Fruit fly (Drosophila melanogaster) whole organism, embryonic: ENCODE data around the gene ND-24.
A peak's percentile ranks its signal among the peaks of the same experiment; 100 is the strongest.

Source experiments
- CG10209 ChIP-seq: fragments of 200-800 bp; sonication (Bioruptor generic); optimal IDR thresholded peaks from 3 replicates; lab custom pipeline; 2017; ENCODE audit warnings: missing biosample characterization, mild to moderate bottlenecking, missing genetic modification characterization, missing genetic modification reagents
- CG10565 ChIP-seq: fragments of 200-800 bp; sonication (Bioruptor generic); optimal IDR thresholded peaks from 3 replicates; lab custom pipeline; 2016; ENCODE audit warnings: missing biosample characterization, mild to moderate bottlenecking, missing genetic modification characterization
- CG10654 ChIP-seq: fragments of 200-800 bp; sonication (Bioruptor generic); optimal IDR thresholded peaks from 2 replicates; lab custom pipeline; 2016; ENCODE audit warnings: missing biosample characterization, missing genetic modification characterization
- CG11504 ChIP-seq: fragments of 200-800 bp; sonication (Bioruptor generic); optimal IDR thresholded peaks from 3 replicates; lab custom pipeline; 2019; ENCODE audit warnings: missing biosample characterization, mild to moderate bottlenecking, missing genetic modification characterization, moderate library complexity
- CG13775 ChIP-seq: fragments of 200-800 bp; sonication (Bioruptor generic); optimal IDR thresholded peaks from 3 replicates; lab custom pipeline; 2017; ENCODE audit warnings: missing biosample characterization, mild to moderate bottlenecking, missing genetic modification characterization
- CG15269 ChIP-seq: fragments of 200-800 bp; sonication (Bioruptor generic); optimal IDR thresholded peaks from 2 replicates; lab custom pipeline; 2018; ENCODE audit warnings: missing biosample characterization, mild to moderate bottlenecking, missing genetic modification characterization, moderate library complexity
- CG16779 ChIP-seq: fragments of 200-800 bp; sonication (Bioruptor generic); IDR thresholded peaks from 2 replicates; pipeline ENCODE4 v1.3.6; 2022; ENCODE audit warnings: missing biosample characterization, missing genetic modification characterization
- CG17186 ChIP-seq: fragments of 200-800 bp; sonication (Bioruptor generic); optimal IDR thresholded peaks from 3 replicates; lab custom pipeline; 2017; ENCODE audit warnings: missing biosample characterization, missing genetic modification reagents, missing genetic modification characterization
- CG17361 ChIP-seq: fragments of 200-800 bp; sonication (Bioruptor generic); IDR thresholded peaks from 3 replicates; pipeline ENCODE4 v1.3.6; 2022; ENCODE audit warnings: missing biosample characterization, missing genetic modification characterization
- CG17385 ChIP-seq: fragments of 200-800 bp; sonication (Bioruptor generic); optimal IDR thresholded peaks from 3 replicates; lab custom pipeline; 2018; ENCODE audit warnings: missing biosample characterization, mild to moderate bottlenecking, missing genetic modification characterization
- CG17612 ChIP-seq: fragments of 200-800 bp; sonication (Bioruptor generic); IDR thresholded peaks from 2 replicates; pipeline ENCODE4 v1.3.6; 2022; ENCODE audit warnings: missing biosample characterization, missing genetic modification characterization
- CG17802 ChIP-seq: fragments of 200-800 bp; sonication (Bioruptor generic); optimal IDR thresholded peaks from 2 replicates; lab custom pipeline; 2018; ENCODE audit warnings: missing biosample characterization, mild to moderate bottlenecking, missing genetic modification characterization, moderate library complexity
- CG2199 ChIP-seq: fragments of 200-800 bp; sonication (Bioruptor generic); IDR thresholded peaks from 3 replicates; pipeline ENCODE4 v1.3.6; 2022; ENCODE audit warnings: missing biosample characterization, missing genetic modification characterization
- CG2712 ChIP-seq: fragments of 200-800 bp; optimal IDR thresholded peaks from 3 replicates; lab custom pipeline; 2019; ENCODE audit warnings: missing biosample characterization, mild to moderate bottlenecking, missing genetic modification characterization, moderate library complexity
- CG4282 ChIP-seq: fragments of 200-800 bp; sonication (Bioruptor generic); optimal IDR thresholded peaks from 2 replicates; lab custom pipeline; 2016; ENCODE audit warnings: missing biosample characterization, missing genetic modification characterization
- CG7839 ChIP-seq: fragments of 200-800 bp; sonication (Bioruptor generic); optimal IDR thresholded peaks from 3 replicates; lab custom pipeline; 2018; ENCODE audit warnings: missing biosample characterization, mild to moderate bottlenecking, missing genetic modification characterization, moderate library complexity
- CG8478 ChIP-seq: fragments of >200 bp; optimal IDR thresholded peaks from 2 replicates; lab custom pipeline; 2018
- Dref ChIP-seq: fragments of 200-800 bp; sonication (Bioruptor generic); IDR thresholded peaks from 2 replicates; pipeline ENCODE4 v1.3.6; 2022; ENCODE audit warnings: missing biosample characterization, missing genetic modification characterization
- Drgx ChIP-seq: fragments of 200-800 bp; sonication (Bioruptor generic); IDR thresholded peaks from 2 replicates; pipeline ENCODE4 v1.3.6; 2022; ENCODE audit warnings: missing biosample characterization, missing genetic modification characterization
- Ets65A ChIP-seq: fragments of 200-800 bp; sonication (Bioruptor generic); peaks from one replicate; lab custom pipeline; 2016; ENCODE audit warnings: missing biosample characterization, missing genetic modification characterization
- Fer2 ChIP-seq: fragments of 200-800 bp; sonication (Bioruptor generic); optimal IDR thresholded peaks from 2 replicates; lab custom pipeline; 2018; ENCODE audit warnings: missing biosample characterization, mild to moderate bottlenecking, missing genetic modification characterization, moderate library complexity
- Fer3 ChIP-seq: fragments of 200-800 bp; sonication (Bioruptor generic); optimal IDR thresholded peaks from 2 replicates; lab custom pipeline; 2018; ENCODE audit warnings: missing biosample characterization, mild to moderate bottlenecking, missing genetic modification characterization, moderate library complexity
- Hr51 ChIP-seq, 2 experiments: fragments of 200-800 bp; sonication (Bioruptor generic); optimal IDR thresholded peaks; 2 replicates in 1 of 2; 3 replicates in 1 of 2; lab custom pipeline; 2016 to 2018; ENCODE audit warnings: missing biosample characterization in 2 of 2, missing genetic modification characterization in 2 of 2, mild to moderate bottlenecking in 1 of 2, moderate library complexity in 1 of 2
- MBD-R2 ChIP-seq: fragments of 200-800 bp; sonication (Bioruptor generic); IDR thresholded peaks from 2 replicates; pipeline ENCODE4 v1.3.6; 2022; ENCODE audit warnings: missing biosample characterization, missing genetic modification characterization
- NFAT ChIP-seq: fragments of 200-800 bp; sonication (Bioruptor generic); IDR thresholded peaks from 2 replicates; pipeline ENCODE4 v1.3.6; 2022; ENCODE audit warnings: missing biosample characterization, missing genetic modification characterization
- NK7.1 ChIP-seq: fragments of 200-800 bp; sonication (Bioruptor generic); optimal IDR thresholded peaks from 3 replicates; lab custom pipeline; 2016; ENCODE audit warnings: missing biosample characterization, missing genetic modification characterization
- Nf-YC ChIP-seq: fragments of 200-800 bp; optimal IDR thresholded peaks from 3 replicates; lab custom pipeline; 2019; ENCODE audit warnings: missing biosample characterization, mild to moderate bottlenecking, missing genetic modification characterization, moderate library complexity
- Oli ChIP-seq: fragments of 200-800 bp; sonication (Bioruptor generic); optimal IDR thresholded peaks from 2 replicates; lab custom pipeline; 2018; ENCODE audit warnings: missing biosample characterization, mild to moderate bottlenecking, missing genetic modification characterization, moderate library complexity
- Sox100B ChIP-seq: fragments of 200-800 bp; sonication (Bioruptor generic); optimal IDR thresholded peaks from 3 replicates; lab custom pipeline; 2018; ENCODE audit warnings: missing biosample characterization, mild to moderate bottlenecking, missing genetic modification characterization
- TFAM ChIP-seq: fragments of 200-800 bp; sonication (Bioruptor generic); optimal IDR thresholded peaks from 2 replicates; lab custom pipeline; 2017; ENCODE audit warnings: missing biosample characterization, missing genetic modification characterization, inconsistent platforms
- btn ChIP-seq: fragments of 200-800 bp; sonication (Bioruptor generic); optimal IDR thresholded peaks from 2 replicates; lab custom pipeline; 2016; ENCODE audit warnings: missing biosample characterization, missing genetic modification characterization
- chinmo ChIP-seq: fragments of 200-800 bp; sonication (Bioruptor generic); IDR thresholded peaks from 4 replicates; pipeline ENCODE4 v1.3.6; 2022; ENCODE audit warnings: missing biosample characterization, missing genetic modification characterization; ENCODE audit not compliant: partially characterized antibody
- dysf ChIP-seq: fragments of 200-800 bp; sonication (Bioruptor generic); IDR thresholded peaks from 3 replicates; pipeline ENCODE4 v1.3.6; 2022; ENCODE audit warnings: missing biosample characterization, missing genetic modification characterization
- gem ChIP-seq: fragments of 200-800 bp; sonication (Bioruptor generic); optimal IDR thresholded peaks from 2 replicates; lab custom pipeline; 2019; ENCODE audit warnings: missing biosample characterization, mild to moderate bottlenecking, missing genetic modification characterization, moderate library complexity
- h ChIP-seq: fragments of >200 bp; optimal IDR thresholded peaks from 2 replicates; lab custom pipeline; 2017
- lola ChIP-seq, 3 experiments: fragments of >200 bp in 2 of 3; fragments of 200-800 bp in 1 of 3; sonication (Bioruptor generic) in 1 of 3; optimal IDR thresholded peaks; 2 replicates each; lab custom pipeline; 2017 to 2019; ENCODE audit warnings: missing biosample characterization in 3 of 3, missing genetic modification characterization in 3 of 3, mild to moderate bottlenecking in 1 of 3, moderate library complexity in 1 of 3
- nmo ChIP-seq: fragments of 200-800 bp; sonication (Bioruptor generic); optimal IDR thresholded peaks from 2 replicates; lab custom pipeline; 2018; ENCODE audit warnings: missing biosample characterization, mild to moderate bottlenecking, missing genetic modification characterization, moderate library complexity
- nom ChIP-seq: fragments of 200-800 bp; sonication (Bioruptor generic); optimal IDR thresholded peaks from 2 replicates; lab custom pipeline; 2017; ENCODE audit warnings: missing biosample characterization, missing genetic modification characterization, mild to moderate bottlenecking, moderate library complexity, missing genetic modification reagents
- odd ChIP-seq: fragments of 200-800 bp; sonication (Bioruptor generic); optimal IDR thresholded peaks from 2 replicates; lab custom pipeline; 2017; ENCODE audit warnings: missing biosample characterization, mild to moderate bottlenecking, missing genetic modification characterization
- onecut ChIP-seq: fragments of 200-800 bp; sonication (Bioruptor generic); IDR thresholded peaks from 2 replicates; pipeline ENCODE4 v1.3.6; 2022; ENCODE audit warnings: missing biosample characterization, missing genetic modification characterization
- pho ChIP-seq: fragments of 200-800 bp; sonication (Bioruptor generic); optimal IDR thresholded peaks from 2 replicates; lab custom pipeline; 2016; ENCODE audit warnings: missing biosample characterization, missing genetic modification characterization
- rib ChIP-seq: fragments of 200-800 bp; sonication (Bioruptor generic); IDR thresholded peaks from 2 replicates; pipeline ENCODE4 v1.3.6; 2022; ENCODE audit warnings: missing biosample characterization, missing genetic modification characterization
- sc ChIP-seq, 3 experiments: fragments of >200 bp in 2 of 3; fragments of 200-800 bp in 1 of 3; sonication (Bioruptor generic) in 1 of 3; optimal IDR thresholded peaks; 2 replicates in 2 of 3; 3 replicates in 1 of 3; lab custom pipeline; 2017; ENCODE audit warnings: mild to moderate bottlenecking in 1 of 3, missing biosample characterization in 1 of 3, missing genetic modification characterization in 1 of 3, missing genetic modification reagents in 1 of 3
- sens ChIP-seq: fragments of 200-800 bp; sonication (Bioruptor generic); peaks from one replicate; lab custom pipeline; 2016; ENCODE audit warnings: missing biosample characterization, missing genetic modification characterization
- sisA ChIP-seq: fragments of 200-800 bp; sonication (Bioruptor generic); IDR thresholded peaks from 2 replicates; pipeline ENCODE4 v1.3.6; 2022; ENCODE audit warnings: missing biosample characterization, missing genetic modification characterization
- sr ChIP-seq: fragments of 200-800 bp; sonication (Bioruptor generic); IDR thresholded peaks from 3 replicates; pipeline ENCODE4 v1.3.6; 2022; ENCODE audit warnings: missing biosample characterization, missing genetic modification characterization
- tgo ChIP-seq: fragments of 200-800 bp; sonication (Bioruptor generic); IDR thresholded peaks from 3 replicates; pipeline ENCODE4 v1.3.6; 2022; ENCODE audit warnings: missing biosample characterization, missing genetic modification characterization
- vvl ChIP-seq: fragments of 200-800 bp; sonication (Bioruptor generic); IDR thresholded peaks from 2 replicates; pipeline ENCODE4 v1.3.6; 2022; ENCODE audit warnings: missing biosample characterization, missing genetic modification characterization

The ND-24 gene

dm6 chrX:17679642-17680571 lies 48.0 kb downstream of the ND-24 start:
- TF ChIP-seq CG10565 (GFP tag; lab: Kevin White, UChicago) (no peak), Sox100B (peak; percentile 37), nom (GFP tag; lab: Kevin White, UChicago) (peak; percentile 55), Oli (peak; percentile 22), nmo (peak; percentile 1), MBD-R2 (no peak), pho (no peak), CG2199 (GFP tag; lab: Robert Waterston, UW) (0 out of 3 replicates have a peak, but pooled peaks have one; percentile 31), tgo (GFP tag; lab: Robert Waterston, UW) (0 out of 3 replicates have a peak, but pooled peaks have one; percentile 20), Fer3 (tag; lab: Kevin White, UChicago) (no peak), CG16779 (GFP tag; lab: Robert Waterston, UW) (no peak), CG7839 (tag; lab: Kevin White, UChicago) (peak; percentile 24), sc (optimal IDR thresholded peaks at IDR 0.05; lab: Kevin White, UChicago) (no peak), sc (GFP tag; optimal IDR thresholded peaks at IDR 0.05; lab: Kevin White, UChicago) (no peak), CG15269 (tag; lab: Kevin White, UChicago) (peak; percentile 26), NK7.1 (GFP tag; lab: Kevin White, UChicago) (no peak), NFAT (no peak), CG17385 (GFP tag; lab: Kevin White, UChicago) (peak; percentile 1), odd (GFP tag; lab: Kevin White, UChicago) (no peak), Drgx (GFP tag; lab: Robert Waterston, UW) (peak; percentile 62), h (lab: Kevin White, UChicago) (no peak), vvl (GFP tag; lab: Robert Waterston, UW) (peak; percentile 74; the same call in 1 of the 2 replicates), CG17802 (tag; lab: Kevin White, UChicago) (no peak), sisA (GFP tag; lab: Robert Waterston, UW) (no peak), Ets65A (GFP tag; lab: Kevin White, UChicago) (peak; percentile 8), CG17186 (GFP tag; lab: Kevin White, UChicago) (no peak), CG17612 (GFP tag; lab: Robert Waterston, UW) (no peak), sr (GFP tag; lab: Robert Waterston, UW) (peak; percentile 81; the same call in 2 of the 3 replicates), Dref (GFP tag; lab: Robert Waterston, UW) (no peak), sens (GFP tag; lab: Kevin White, UChicago) (peak; percentile 73), lola (GFP tag; optimal IDR thresholded peaks at IDR 0.05; lab: Kevin White, UChicago) (no peak), onecut (peak; percentile 63), dysf (GFP tag; lab: Robert Waterston, UW) (0 out of 3 replicates have a peak, but pooled peaks have one; percentile 27), gem (tag; lab: Kevin White, UChicago) (peak; percentile 46), Hr51 (GFP tag; optimal IDR thresholded peaks at IDR 0.05; lab: Kevin White, UChicago) (peak in 1 of 2 experiments; percentile 39), CG17361 (0 out of 3 replicates have a peak, but pooled peaks have one; percentile 24), CG4282 (GFP tag; lab: Kevin White, UChicago) (no peak), CG8478 (lab: Kevin White, UChicago) (no peak), chinmo (GFP tag; lab: Robert Waterston, UW) (peak; percentile 81; the same call in 2 of the 4 replicates), CG11504 (tag; lab: Kevin White, UChicago) (peak; percentile 48), CG2712 (tag; lab: Kevin White, UChicago) (peak; percentile 5), CG13775 (GFP tag; lab: Kevin White, UChicago) (no peak), CG10654 (no peak), Fer2 (tag; lab: Kevin White, UChicago) (no peak), btn (GFP tag; lab: Kevin White, UChicago) (no peak), TFAM (GFP tag; lab: Kevin White, UChicago) (no peak), CG10209 (GFP tag; lab: Kevin White, UChicago) (no peak), Nf-YC (tag; lab: Kevin White, UChicago) (peak; percentile 7), rib (no peak)
